Worm (Caenorhabditis elegans): Measurements from ENCODE around the gene C44C10.11.

- no peak for TF ChIP-seq ets-4 (tag; optimal IDR thresholded peaks at IDR 0.05)
- TF ChIP-seq ama-1 (optimal IDR thresholded peaks at IDR 0.05): no peak
- no peak for TF ChIP-seq F13H6.1 (tag; optimal IDR thresholded peaks at IDR 0.05)
- TF ChIP-seq pag-3 (tag; optimal IDR thresholded peaks at IDR 0.05; ENCODE audit: borderline replicate concordance): no peak
- no peak for TF ChIP-seq dve-1 (tag; optimal IDR thresholded peaks at IDR 0.05)
- TF ChIP-seq elt-2 (tag; optimal IDR thresholded peaks at IDR 0.05): no peak
Observed at ce11 chrX:11690014-11690591, 20.0 kb downstream of the C44C10.11 start, which contains the start of the genes C44C10.10 and C44C10.5.
